Worm (Caenorhabditis elegans): Measurements from ENCODE around the gene htp-2.
A peak's percentile ranks its signal among the peaks of the same experiment; 100 is the strongest.

The htp-2 gene

DNA sequence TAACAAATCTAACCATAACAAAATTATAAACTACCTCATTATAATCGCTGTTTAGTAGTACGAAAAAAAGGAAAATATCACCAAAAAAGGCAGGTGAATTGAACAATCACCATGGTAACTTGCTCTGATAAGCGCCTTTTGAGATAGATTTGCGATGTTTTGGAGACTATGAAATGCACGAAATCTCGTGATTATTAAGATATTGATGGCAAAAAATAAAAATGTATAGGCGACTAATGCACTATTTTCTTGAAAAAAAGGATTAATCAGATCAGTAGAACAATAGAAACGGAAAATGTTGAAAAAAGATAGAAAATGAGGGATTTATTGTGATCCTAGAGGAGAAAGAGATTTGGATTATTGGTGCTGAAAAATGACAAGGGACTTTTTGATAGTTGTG, 30.8 kb upstream of the htp-2 start:
- TF ChIP-seq flt-1 (GFP tag; IDR thresholded peaks at IDR 0.05) (no peak), klf-2 (GFP tag; conservative IDR thresholded peaks at IDR 0.05) (no peak), ref-1 (GFP tag; conservative IDR thresholded peaks at IDR 0.05) (no peak), ztf-23 (GFP tag; IDR thresholded peaks at IDR 0.05) (no peak), tab-1 (GFP tag; IDR thresholded peaks at IDR 0.05) (no peak), T22C8.4 (GFP tag; IDR thresholded peaks at IDR 0.05) (no peak), cog-1 (tag; optimal IDR thresholded peaks at IDR 0.05) (no peak), ztf-29 (GFP tag; IDR thresholded peaks at IDR 0.05) (no peak), med-1 (GFP tag; optimal IDR thresholded peaks at IDR 0.05; ENCODE audit: insufficient read depth) (no peak)

DNA sequence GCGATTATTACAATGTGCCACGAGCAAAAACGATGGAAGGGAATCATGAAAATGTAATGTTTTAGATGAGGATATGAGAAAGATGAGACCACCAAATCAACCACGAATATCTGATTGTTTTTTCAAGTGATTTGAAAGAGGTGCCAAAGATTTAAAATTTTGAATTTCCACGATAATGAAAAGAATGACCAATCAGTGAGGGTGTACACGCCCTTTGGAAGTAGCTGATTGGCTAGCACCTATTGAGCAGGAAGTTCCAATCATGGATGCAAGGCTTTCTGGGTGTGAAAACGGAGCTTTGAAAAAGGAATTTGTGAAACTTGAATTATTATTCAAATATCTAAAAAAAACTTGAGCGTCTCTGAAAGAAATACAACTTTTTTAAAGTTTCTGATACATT, 27.8 kb upstream of the htp-2 start:
- TF ChIP-seq T22C8.4 (GFP tag; IDR thresholded peaks at IDR 0.05) (no peak), flt-1 (GFP tag; IDR thresholded peaks at IDR 0.05) (no peak), tab-1 (GFP tag; IDR thresholded peaks at IDR 0.05) (no peak), ztf-29 (GFP tag; IDR thresholded peaks at IDR 0.05) (no peak), klf-2 (GFP tag; conservative IDR thresholded peaks at IDR 0.05) (no peak), cog-1 (tag; optimal IDR thresholded peaks at IDR 0.05) (no peak), ztf-23 (GFP tag; IDR thresholded peaks at IDR 0.05) (no peak), med-1 (GFP tag; optimal IDR thresholded peaks at IDR 0.05; ENCODE audit: insufficient read depth) (no peak)

- TF ChIP-seq klf-2 (GFP tag; conservative IDR thresholded peaks at IDR 0.05) (no peak), tab-1 (GFP tag; IDR thresholded peaks at IDR 0.05) (no peak), ref-1 (GFP tag; conservative IDR thresholded peaks at IDR 0.05) (no peak), ztf-23 (GFP tag; IDR thresholded peaks at IDR 0.05) (no peak)
These were observed 26.0 kb upstream of the htp-2 start for ce11 chrIV:6393329-6393728.

- TF ChIP-seq tab-1 (GFP tag; IDR thresholded peaks at IDR 0.05) (no peak), med-1 (GFP tag; optimal IDR thresholded peaks at IDR 0.05; ENCODE audit: insufficient read depth) (no peak), T22C8.4 (GFP tag; IDR thresholded peaks at IDR 0.05) (no peak), ztf-23 (GFP tag; IDR thresholded peaks at IDR 0.05) (no peak), flt-1 (GFP tag; IDR thresholded peaks at IDR 0.05) (no peak), ref-1 (GFP tag; conservative IDR thresholded peaks at IDR 0.05) (no peak), cog-1 (tag; optimal IDR thresholded peaks at IDR 0.05) (no peak), klf-2 (GFP tag; conservative IDR thresholded peaks at IDR 0.05) (no peak), ztf-29 (GFP tag; IDR thresholded peaks at IDR 0.05) (no peak)
These were observed 24.1 kb upstream of the htp-2 start for ce11 chrIV:6395190-6395589.

DNA sequence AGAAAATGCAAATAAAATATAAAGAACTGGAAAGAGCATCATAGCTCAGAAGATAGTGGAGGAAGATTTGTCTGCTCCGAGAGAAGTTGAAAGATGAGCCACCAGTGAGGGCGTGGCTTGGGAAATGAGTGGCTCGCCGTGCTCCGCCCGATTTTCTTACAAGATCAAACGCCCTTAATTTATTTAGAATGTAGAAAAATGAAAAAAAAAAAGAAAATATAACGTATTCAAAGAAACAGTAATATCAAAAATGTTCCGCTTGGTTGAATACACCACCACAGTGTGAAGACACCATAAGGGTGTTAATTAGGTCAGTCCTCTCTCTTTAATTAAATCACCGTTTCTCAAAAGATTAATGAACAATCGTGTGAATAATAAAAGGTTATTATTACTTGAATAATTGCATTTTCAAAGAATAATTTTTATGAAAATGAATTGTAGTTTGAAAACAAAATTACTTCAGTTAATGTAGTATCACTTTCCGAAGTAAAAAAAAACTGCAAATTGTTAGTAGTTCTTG, 16.9 kb upstream of the htp-2 start, which contains the start of gene sfrp-1:
TSS of gene sfrp-1 (minus strand) at position 51 of the 520 bp plus-strand sequence.
- TF ChIP-seq klf-2 (GFP tag; conservative IDR thresholded peaks at IDR 0.05) = no peak
- no peak for TF ChIP-seq tab-1 (GFP tag; IDR thresholded peaks at IDR 0.05)
- no peak for TF ChIP-seq ztf-29 (GFP tag; IDR thresholded peaks at IDR 0.05)
- no peak for TF ChIP-seq T22C8.4 (GFP tag; IDR thresholded peaks at IDR 0.05)
- no peak for TF ChIP-seq med-1 (GFP tag; optimal IDR thresholded peaks at IDR 0.05; ENCODE audit: insufficient read depth)
- no peak for TF ChIP-seq ztf-23 (GFP tag; IDR thresholded peaks at IDR 0.05)
- no peak for TF ChIP-seq cog-1 (tag; optimal IDR thresholded peaks at IDR 0.05)

- no peak for TF ChIP-seq ztf-23 (GFP tag; IDR thresholded peaks at IDR 0.05)
- no peak for TF ChIP-seq flt-1 (GFP tag; IDR thresholded peaks at IDR 0.05)
- TF ChIP-seq T22C8.4 (GFP tag; IDR thresholded peaks at IDR 0.05) = no peak
- no peak for TF ChIP-seq ref-1 (GFP tag; conservative IDR thresholded peaks at IDR 0.05)
- TF ChIP-seq med-1 (GFP tag; optimal IDR thresholded peaks at IDR 0.05; ENCODE audit: insufficient read depth) = no peak
- no peak for TF ChIP-seq cog-1 (tag; optimal IDR thresholded peaks at IDR 0.05)
- TF ChIP-seq ztf-29 (GFP tag; IDR thresholded peaks at IDR 0.05) = no peak
- no peak for TF ChIP-seq tab-1 (GFP tag; IDR thresholded peaks at IDR 0.05)
- no peak for TF ChIP-seq klf-2 (GFP tag; conservative IDR thresholded peaks at IDR 0.05)
These were observed 15.9 kb upstream of the htp-2 start for ce11 chrIV:6403399-6403798.

ce11 chrIV:6404871-6405270, 14.5 kb upstream of the htp-2 start, which contains the start of gene srv-13:
srv-13 (plus strand) TSS chrIV:6405171.
- TF ChIP-seq tab-1 (GFP tag; IDR thresholded peaks at IDR 0.05) (no peak), cog-1 (tag; optimal IDR thresholded peaks at IDR 0.05) (no peak), flt-1 (GFP tag; IDR thresholded peaks at IDR 0.05) (no peak), klf-2 (GFP tag; conservative IDR thresholded peaks at IDR 0.05) (no peak), ztf-29 (GFP tag; IDR thresholded peaks at IDR 0.05) (no peak), T22C8.4 (GFP tag; IDR thresholded peaks at IDR 0.05) (no peak), ref-1 (GFP tag; conservative IDR thresholded peaks at IDR 0.05) (no peak), ztf-23 (GFP tag; IDR thresholded peaks at IDR 0.05) (no peak), med-1 (GFP tag; optimal IDR thresholded peaks at IDR 0.05; ENCODE audit: insufficient read depth) (no peak)

DNA sequence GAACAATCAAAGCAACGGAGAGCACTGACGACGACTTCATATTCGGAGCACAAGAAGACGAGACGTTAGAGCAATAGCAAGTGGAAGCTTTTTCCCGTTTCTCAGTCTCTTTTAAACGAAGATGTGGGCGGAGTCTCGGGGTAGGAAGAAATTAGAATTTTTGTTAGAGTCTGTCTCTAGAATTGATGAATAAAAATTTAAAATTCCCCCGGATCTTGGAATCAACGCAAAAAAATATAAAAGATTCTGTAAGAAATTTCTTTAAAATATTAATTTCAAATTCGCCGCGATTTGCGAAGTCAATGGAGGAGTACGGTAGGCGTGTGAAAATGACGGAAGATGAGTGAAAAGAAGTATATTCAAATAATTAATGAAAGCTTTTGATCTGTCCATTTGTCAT, 5.8 kb upstream of the htp-2 start, which contains the start of gene nlp-71:
TSS of gene nlp-71 (minus strand) at position 101 of the 400 bp plus-strand sequence.
- TF ChIP-seq tab-1 (GFP tag; IDR thresholded peaks at IDR 0.05) (no peak), flt-1 (GFP tag; IDR thresholded peaks at IDR 0.05) (no peak), med-1 (GFP tag; optimal IDR thresholded peaks at IDR 0.05; ENCODE audit: insufficient read depth) (no peak)

- TF ChIP-seq cog-1 (tag; optimal IDR thresholded peaks at IDR 0.05) (peak; percentile 6), ztf-23 (GFP tag; IDR thresholded peaks at IDR 0.05) (no peak)
These were observed 4.2 kb upstream of the htp-2 start, which contains the start of gene exos-2 for ce11 chrIV:6415149-6415548. exos-2 (plus strand) TSS chrIV:6415478.

ce11 chrIV:6416553-6416952, 2.8 kb upstream of the htp-2 start, which contains the start of gene Y73B6BL.22:
Y73B6BL.22 (minus strand) TSS chrIV:6416653.
- TF ChIP-seq T22C8.4 (GFP tag; IDR thresholded peaks at IDR 0.05) (no peak), ztf-23 (GFP tag; IDR thresholded peaks at IDR 0.05) (no peak), tab-1 (GFP tag; IDR thresholded peaks at IDR 0.05) (no peak), flt-1 (GFP tag; IDR thresholded peaks at IDR 0.05) (no peak), med-1 (GFP tag; optimal IDR thresholded peaks at IDR 0.05; ENCODE audit: insufficient read depth) (no peak), cog-1 (tag; optimal IDR thresholded peaks at IDR 0.05) (no peak), klf-2 (GFP tag; conservative IDR thresholded peaks at IDR 0.05) (no peak), ref-1 (GFP tag; conservative IDR thresholded peaks at IDR 0.05) (no peak), ztf-29 (GFP tag; IDR thresholded peaks at IDR 0.05) (no peak)
